Worm (Caenorhabditis elegans) whole organism, young adult: ENCODE measurements around the gene C17C3.6.
A peak's percentile ranks its signal among the peaks of the same experiment; 100 is the strongest.

ENCODE experiments used
- B0261.1 ChIP-seq: sonication (generic microtip); optimal IDR thresholded peaks from 2 replicates; lab custom pipeline; 2016; ENCODE audit warnings: mild to moderate bottlenecking, missing genetic modification characterization, moderate library complexity, missing compliant biosample characterization
- C17E4.6 ChIP-seq: fragments of 200-800 bp; sonication (Bioruptor generic); IDR thresholded peaks from 2 replicates; pipeline ENCODE4 v1.3.6; 2022; ENCODE audit warnings: missing genetic modification reagents, missing genetic modification characterization, missing compliant biosample characterization
- F22D6.2 ChIP-seq: sonication (generic microtip); optimal IDR thresholded peaks from 2 replicates; lab custom pipeline; 2016; ENCODE audit warnings: mild to moderate bottlenecking, missing genetic modification characterization, missing compliant biosample characterization
- F49E8.2 ChIP-seq: sonication (generic microtip); optimal IDR thresholded peaks from 3 replicates; lab custom pipeline; 2017; ENCODE audit warnings: missing genetic modification characterization, mild to moderate bottlenecking, missing compliant biosample characterization, antibody characterized with exemption, moderate library complexity; ENCODE audit not compliant: insufficient read depth
- F57A8.1 ChIP-seq: fragments of 200-800 bp; sonication (Bioruptor generic); optimal IDR thresholded peaks from 2 replicates; lab custom pipeline; 2018; ENCODE audit warnings: mild to moderate bottlenecking, missing genetic modification characterization, moderate library complexity, missing compliant biosample characterization
- K12H6.12 ChIP-seq: fragments of 200-800 bp; sonication (Bioruptor generic); optimal IDR thresholded peaks from 2 replicates; lab custom pipeline; 2018; ENCODE audit warnings: mild to moderate bottlenecking, missing genetic modification characterization, missing compliant biosample characterization
- T26A5.8 ChIP-seq: sonication (generic microtip); optimal IDR thresholded peaks from 2 replicates; lab custom pipeline; 2016; ENCODE audit warnings: missing genetic modification characterization, missing compliant biosample characterization
- Y95B8A.8 ChIP-seq: fragments of 200-800 bp; sonication (Bioruptor generic); IDR thresholded peaks from 2 replicates; pipeline ENCODE4 v1.3.6; 2022; ENCODE audit warnings: missing genetic modification reagents, missing genetic modification characterization, missing compliant biosample characterization
- akir-1 ChIP-seq: fragments of 200-800 bp; sonication (Bioruptor generic); optimal IDR thresholded peaks from 2 replicates; lab custom pipeline; 2018; ENCODE audit warnings: mild to moderate bottlenecking, missing genetic modification characterization, moderate library complexity, missing compliant biosample characterization
- atf-7 ChIP-seq: sonication (generic microtip); optimal IDR thresholded peaks from 2 replicates; lab custom pipeline; 2017; ENCODE audit warnings: mild to moderate bottlenecking, missing genetic modification characterization, missing compliant biosample characterization
- athp-1 ChIP-seq: sonication (generic microtip); optimal IDR thresholded peaks from 2 replicates; lab custom pipeline; 2017; ENCODE audit warnings: mild to moderate bottlenecking, missing genetic modification characterization, missing compliant biosample characterization
- bed-2 ChIP-seq: fragments of 200-800 bp; sonication (Bioruptor generic); IDR thresholded peaks from 2 replicates; pipeline ENCODE4 v1.3.6; 2022; ENCODE audit warnings: missing genetic modification reagents, missing genetic modification characterization, missing compliant biosample characterization
- ccch-3 ChIP-seq: fragments of 200-800 bp; sonication (Bioruptor generic); optimal IDR thresholded peaks from 2 replicates; lab custom pipeline; 2018; ENCODE audit warnings: mild to moderate bottlenecking, missing genetic modification characterization, missing compliant biosample characterization
- ceh-58 ChIP-seq: fragments of 200-800 bp; sonication (Bioruptor generic); IDR thresholded peaks from 2 replicates; pipeline ENCODE4 v1.3.6; 2022; ENCODE audit warnings: missing genetic modification characterization, missing compliant biosample characterization
- ceh-79 ChIP-seq: sonication (generic microtip); optimal IDR thresholded peaks from 2 replicates; lab custom pipeline; 2017; ENCODE audit warnings: mild to moderate bottlenecking, missing genetic modification characterization, missing compliant biosample characterization
- dox-1 ChIP-seq: fragments of 200-800 bp; sonication (Bioruptor generic); IDR thresholded peaks from 2 replicates; pipeline ENCODE4 v1.3.6; 2022; ENCODE audit warnings: missing genetic modification reagents, missing genetic modification characterization, missing compliant biosample characterization
- dpff-1 ChIP-seq: sonication (generic microtip); optimal IDR thresholded peaks from 2 replicates; lab custom pipeline; 2017; ENCODE audit warnings: mild to moderate bottlenecking, missing genetic modification characterization, missing compliant biosample characterization
- egrh-3 ChIP-seq: fragments of 200-800 bp; sonication (Bioruptor generic); IDR thresholded peaks from 2 replicates; pipeline ENCODE4 v1.3.6; 2022; ENCODE audit warnings: missing genetic modification reagents, missing genetic modification characterization, missing compliant biosample characterization
- ets-4 ChIP-seq: fragments of 200-800 bp; sonication (Bioruptor generic); optimal IDR thresholded peaks from 2 replicates; lab custom pipeline; 2018; ENCODE audit warnings: mild to moderate bottlenecking, missing genetic modification characterization, missing compliant biosample characterization
- let-607 ChIP-seq, 2 experiments: fragments of 200-800 bp in 1 of 2; sonication (Bioruptor generic) in 1 of 2; sonication (generic microtip) in 1 of 2; optimal IDR thresholded peaks; 2 replicates each; lab custom pipeline; 2016 to 2018; ENCODE audit warnings: mild to moderate bottlenecking in 2 of 2, missing compliant biosample characterization in 2 of 2, missing genetic modification characterization in 2 of 2, moderate library complexity in 2 of 2, missing genotype in 1 of 2
- lin-35 ChIP-seq, 3 experiments: fragments of 150-350 bp in 2 of 3; sonication (generic microtip) in 1 of 3; optimal IDR thresholded peaks; 2 replicates each; lab custom pipeline; 2014 to 2018; ENCODE audit warnings: missing biosample characterization in 3 of 3, missing genetic modification characterization in 3 of 3, missing genetic modification reagents in 3 of 3
- lin-54 ChIP-seq: fragments of 200-800 bp; sonication (Bioruptor generic); optimal IDR thresholded peaks from 2 replicates; lab custom pipeline; 2018; ENCODE audit warnings: mild to moderate bottlenecking, missing genetic modification characterization, missing compliant biosample characterization
- lsy-27 ChIP-seq: sonication (generic microtip); optimal IDR thresholded peaks from 2 replicates; lab custom pipeline; 2017; ENCODE audit warnings: missing genetic modification characterization, mild to moderate bottlenecking, missing compliant biosample characterization, antibody characterized with exemption, missing genotype, borderline replicate concordance; ENCODE audit not compliant: insufficient read depth
- mes-4 ChIP-seq: sonication (generic microtip); optimal IDR thresholded peaks from 2 replicates; lab custom pipeline; 2016; ENCODE audit warnings: missing genotype, missing genetic modification characterization, missing compliant biosample characterization
- nfyb-1 ChIP-seq: fragments of 200-800 bp; sonication (Bioruptor generic); IDR thresholded peaks from 2 replicates; pipeline ENCODE4 v1.3.6; 2022; ENCODE audit warnings: missing genetic modification reagents, missing genetic modification characterization, missing compliant biosample characterization
- nhr-80 ChIP-seq: sonication (generic microtip); optimal IDR thresholded peaks from 2 replicates; lab custom pipeline; 2016; ENCODE audit warnings: missing genetic modification characterization, missing compliant biosample characterization
- rcor-1 ChIP-seq: fragments of 200-800 bp; sonication (Bioruptor generic); IDR thresholded peaks from 2 replicates; pipeline ENCODE4 v1.3.6; 2022; ENCODE audit warnings: missing genetic modification reagents, missing genetic modification characterization, missing compliant biosample characterization
- rpc-1 ChIP-seq, 2 experiments: fragments of 150-350 bp in 1 of 2; sonication (generic microtip) in 1 of 2; optimal IDR thresholded peaks; 2 replicates each; lab custom pipeline; 2014 to 2018; ENCODE audit warnings: missing biosample characterization in 1 of 2, missing genetic modification characterization in 1 of 2, missing genetic modification reagents in 1 of 2, missing genotype in 1 of 2
- somi-1 ChIP-seq: fragments of 200-800 bp; sonication (Bioruptor generic); optimal IDR thresholded peaks from 2 replicates; lab custom pipeline; 2018; ENCODE audit warnings: mild to moderate bottlenecking, missing genetic modification characterization, missing compliant biosample characterization
- tlf-1 ChIP-seq: fragments of 200-800 bp; sonication (Bioruptor generic); optimal IDR thresholded peaks from 2 replicates; lab custom pipeline; 2018; ENCODE audit warnings: mild to moderate bottlenecking, missing genetic modification characterization, missing compliant biosample characterization
- unc-130 ChIP-seq: sonication (generic microtip); optimal IDR thresholded peaks from 2 replicates; lab custom pipeline; 2016; ENCODE audit warnings: missing genetic modification reagents, missing genetic modification characterization, missing compliant biosample characterization
- unc-62 ChIP-seq: fragments of 150-350 bp; optimal IDR thresholded peaks from 2 replicates; lab custom pipeline; 2014; ENCODE audit warnings: missing biosample characterization, missing genetic modification reagents, missing genetic modification characterization
- xnd-1 ChIP-seq: sonication (generic microtip); optimal IDR thresholded peaks from 2 replicates; lab custom pipeline; 2016; ENCODE audit warnings: missing genotype, missing genetic modification reagents, missing genetic modification characterization, missing compliant biosample characterization

Gene C17C3.6

DNA sequence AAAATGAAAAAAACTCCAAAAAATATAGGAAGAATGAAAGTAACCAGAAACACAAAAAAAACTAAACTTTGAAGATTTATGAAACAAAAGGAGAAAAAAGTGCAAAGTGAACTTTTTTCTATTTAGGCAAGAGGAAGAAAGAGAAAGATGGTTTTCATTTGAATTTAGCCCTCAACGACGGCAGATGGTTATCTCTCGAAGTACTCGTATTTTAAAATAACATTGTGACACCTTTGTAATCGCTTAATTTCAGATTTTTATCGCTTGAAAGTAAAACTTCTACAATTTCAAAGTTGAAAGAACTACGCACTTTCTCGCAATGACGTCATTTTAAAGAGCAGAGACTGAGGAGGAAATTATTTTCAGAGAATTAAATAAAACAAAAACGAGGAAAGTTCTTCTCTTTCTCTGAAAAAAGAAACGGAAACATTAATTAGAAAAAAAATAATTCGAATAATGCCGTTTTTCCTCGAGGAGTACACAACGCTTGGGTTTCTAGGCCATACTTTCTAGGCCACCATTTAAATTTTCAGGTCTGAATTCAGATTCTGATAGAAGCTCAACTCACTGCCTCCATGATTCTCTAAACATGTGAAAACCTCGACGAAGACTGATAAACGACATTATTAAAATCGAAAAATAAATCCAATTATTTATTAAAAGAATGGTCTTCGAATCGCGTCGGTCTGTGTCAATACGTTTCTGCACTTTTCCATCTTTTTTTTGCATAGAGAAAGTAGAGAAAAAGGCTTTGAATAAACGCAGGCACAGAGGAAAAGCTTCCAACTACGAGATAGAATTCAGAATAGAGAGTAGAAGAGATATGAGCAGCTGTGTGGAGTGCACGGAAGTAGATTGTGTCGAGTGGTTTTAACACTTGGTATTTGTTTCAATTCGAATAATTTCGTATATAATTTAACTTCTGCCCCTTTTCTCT, 38.2 kb upstream of the C17C3.6 start (continued):
- TF ChIP-seq K12H6.12 (tag; lab: Kevin White, UChicago) (peak; percentile 7), lin-35 (GFP tag; optimal IDR thresholded peaks at IDR 0.05; lab: Kevin White, UChicago) (peak in 1 of 3 experiments; percentile 13), xnd-1 (tag; lab: Kevin White, UChicago) (peak; percentile 76), nfyb-1 (GFP tag; lab: Robert Waterston, UW) (no peak), B0261.1 (tag; lab: Kevin White, UChicago) (no peak)
- TF ChIP-seq, all 124 proteins: peak for 19

DNA sequence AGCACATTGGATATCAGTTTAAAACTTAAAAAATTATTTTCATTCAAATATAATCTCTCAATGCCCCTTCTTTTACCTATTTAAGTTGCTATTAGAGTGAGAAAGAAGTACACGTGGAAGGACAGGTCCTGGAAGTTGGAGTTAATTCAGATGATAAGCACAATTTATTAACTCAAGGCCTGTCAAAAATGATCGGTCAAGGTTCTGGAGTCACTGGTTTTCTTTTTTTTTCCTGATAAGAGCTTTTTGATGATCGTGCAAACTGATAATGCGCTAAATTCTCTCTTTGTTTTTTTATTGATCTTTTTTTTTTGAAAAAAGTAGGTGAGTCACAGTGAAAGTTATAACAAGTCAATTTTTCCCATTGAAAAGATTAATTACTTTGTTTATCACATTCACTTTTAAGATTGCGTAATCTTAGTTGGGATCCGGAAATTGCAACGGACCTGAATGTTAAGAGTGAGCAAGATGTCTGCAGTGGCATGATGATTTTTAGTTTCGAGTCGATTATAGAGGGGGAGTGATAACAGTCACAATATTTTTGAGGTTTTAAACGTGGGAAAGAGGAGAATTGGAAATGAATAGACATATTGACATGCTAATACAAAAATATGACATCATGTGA, 37.3 kb upstream of the C17C3.6 start:
- TF ChIP-seq ets-4 (GFP tag; lab: Kevin White, UChicago) = no peak
- no peak for TF ChIP-seq athp-1 (tag; lab: Kevin White, UChicago)
- peak; percentile 88 to 93 for TF ChIP-seq let-607 (tag; optimal IDR thresholded peaks at IDR 0.05; lab: Kevin White, UChicago)
- peak; percentile 78 for TF ChIP-seq atf-7 (tag; lab: Kevin White, UChicago)
- no peak for TF ChIP-seq rpc-1 (optimal IDR thresholded peaks at IDR 0.05; lab: Kevin White, UChicago)
- no peak for TF ChIP-seq rpc-1 (tag; optimal IDR thresholded peaks at IDR 0.05; lab: Kevin White, UChicago)
- peak; percentile 34 for TF ChIP-seq unc-62 (GFP tag; lab: Kevin White, UChicago)
- TF ChIP-seq nhr-80 (tag; lab: Kevin White, UChicago) = peak; percentile 90

DNA sequence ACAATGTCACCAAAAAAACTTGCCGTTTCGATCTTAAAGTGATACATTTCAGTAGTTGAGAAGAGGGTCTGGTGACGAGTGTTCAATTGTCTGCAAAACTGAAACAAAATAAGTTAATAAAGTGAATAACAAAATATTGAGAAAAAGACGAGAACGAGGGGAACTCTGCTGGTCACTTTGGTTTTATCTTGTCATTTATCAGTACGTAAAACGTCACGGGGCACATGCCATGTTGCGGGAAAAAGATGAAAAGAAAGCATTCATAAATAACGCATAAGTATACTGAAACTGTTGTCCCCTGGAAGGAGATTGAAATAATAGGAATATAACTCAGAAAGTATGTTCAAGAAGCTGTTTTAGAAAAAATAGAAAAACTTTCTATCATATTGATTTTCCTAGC, 35.0 kb upstream of the C17C3.6 start, which contains the start of gene sahd-1:
Gene sahd-1 (minus strand): TSS at position 100 of the 400 bp plus-strand sequence.
- TF ChIP-seq nhr-80 (tag; lab: Kevin White, UChicago) (peak; percentile 24), akir-1 (no peak)

DNA sequence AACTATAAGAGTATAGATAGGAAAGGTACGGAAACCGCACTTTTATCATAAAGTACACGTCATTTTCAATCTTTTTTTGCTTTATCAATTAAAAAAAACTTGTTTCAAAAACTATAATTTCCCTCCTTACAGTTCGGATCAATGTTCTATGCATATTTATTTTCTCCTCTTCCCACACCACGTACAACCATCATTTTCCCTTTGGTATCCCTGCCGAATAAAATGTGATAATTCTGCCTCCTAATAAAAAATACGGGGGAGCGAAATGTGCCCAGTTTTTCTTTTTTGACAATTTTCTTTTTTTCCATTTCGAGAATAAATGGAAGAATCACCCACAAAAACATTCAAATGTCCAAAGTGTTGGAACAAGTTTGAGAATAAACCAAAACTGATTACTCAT, 34.3 kb upstream of the C17C3.6 start, which contains the start of gene ZK177.3:
Gene ZK177.3 (plus strand): TSS at position 301 of the 400 bp plus-strand sequence.
- TF ChIP-seq dpff-1 (tag; lab: Kevin White, UChicago) = no peak
- no peak for TF ChIP-seq somi-1 (GFP tag; lab: Kevin White, UChicago)
- TF ChIP-seq lin-54 (GFP tag; lab: Kevin White, UChicago) = no peak
- no peak for TF ChIP-seq F57A8.1
- TF ChIP-seq T26A5.8 (tag; lab: Kevin White, UChicago) = no peak

DNA sequence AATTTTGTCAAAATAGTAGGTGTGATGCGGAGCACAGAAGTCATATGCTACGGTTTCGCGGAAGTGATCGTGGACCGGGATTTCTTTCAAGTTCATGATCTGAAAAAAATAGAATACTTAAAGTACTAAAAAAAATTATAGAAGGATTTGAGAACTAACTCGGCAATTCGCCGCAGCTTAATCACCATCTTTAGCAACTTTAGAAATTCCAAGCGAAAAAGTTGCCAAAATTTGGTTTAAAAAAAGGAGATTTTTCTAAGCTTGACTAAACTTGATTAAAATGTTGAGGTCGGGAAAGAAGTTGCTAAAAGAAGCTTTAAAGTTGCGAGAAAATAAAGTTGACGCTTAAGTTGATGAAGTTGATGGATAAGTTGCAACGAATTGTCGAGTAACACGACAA, 32.2 kb upstream of the C17C3.6 start, which contains the start of gene ZK177.9:
Gene ZK177.9 (minus strand): TSS at position 101 of the 400 bp plus-strand sequence.
- no peak for TF ChIP-seq Y95B8A.8 (GFP tag; lab: Robert Waterston, UW)
- TF ChIP-seq lsy-27 (tag; lab: Kevin White, UChicago) = no peak
- TF ChIP-seq F49E8.2 (tag; lab: Kevin White, UChicago) = no peak
- no peak for TF ChIP-seq unc-130
- no peak for TF ChIP-seq rcor-1 (GFP tag; lab: Robert Waterston, UW)
- TF ChIP-seq C17E4.6 (GFP tag; lab: Robert Waterston, UW) = no peak
- no peak for TF ChIP-seq egrh-3 (GFP tag; lab: Robert Waterston, UW)
- TF ChIP-seq ceh-79 (tag; lab: Kevin White, UChicago) = no peak
- no peak for TF ChIP-seq T26A5.8 (tag; lab: Kevin White, UChicago)
- TF ChIP-seq bed-2 = no peak
- TF ChIP-seq tlf-1 (GFP tag; lab: Kevin White, UChicago) = no peak
- no peak for TF ChIP-seq ccch-3 (GFP tag; lab: Kevin White, UChicago)
- no peak for TF ChIP-seq mes-4 (tag; lab: Kevin White, UChicago)
- TF ChIP-seq ceh-58 (GFP tag; lab: Robert Waterston, UW) = no peak
- TF ChIP-seq F22D6.2 = no peak
- no peak for TF ChIP-seq dox-1 (GFP tag; lab: Robert Waterston, UW)
